Fruit fly (Drosophila melanogaster): ENCODE results near the gene CG13733.

Gene CG13733

DNA sequence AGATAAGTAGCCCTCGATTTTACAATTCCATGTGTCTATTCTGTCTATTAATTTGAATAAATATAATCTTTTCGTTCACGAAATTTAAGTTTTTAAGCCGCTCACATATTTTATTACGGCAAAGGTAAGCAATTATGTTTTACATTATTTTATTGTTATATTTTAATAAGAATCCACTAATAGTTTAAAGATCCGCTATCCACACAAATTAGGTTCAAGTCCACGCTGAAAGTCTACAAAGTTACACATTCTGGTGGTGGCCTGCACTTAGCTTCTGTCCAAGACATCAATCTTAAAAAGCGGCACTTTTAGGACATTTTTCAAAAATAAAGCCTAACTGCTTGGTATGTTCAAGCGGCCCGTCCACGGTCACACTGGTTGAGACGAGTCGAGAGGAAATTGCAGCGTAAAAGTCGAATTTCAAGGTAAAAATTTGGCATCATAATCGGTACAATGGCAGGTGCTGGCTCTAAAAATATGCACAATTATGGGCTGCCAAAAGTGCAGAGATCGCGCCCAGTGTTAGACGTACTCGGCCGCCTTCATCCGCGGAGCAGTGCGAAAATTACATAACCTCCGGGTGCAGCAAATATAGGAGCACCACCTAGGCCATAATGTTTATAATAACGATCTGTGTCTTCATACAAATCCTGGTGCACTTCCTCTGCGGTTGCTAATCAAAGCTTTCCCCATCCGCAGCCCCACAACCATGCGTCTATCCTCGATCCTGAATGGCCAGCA lies 3.8 kb downstream of the CG13733 start, which contains the start of the genes UQCR-Q and CG46525 (continued):
- TF ChIP-seq Antp (GFP tag; optimal IDR thresholded peaks at IDR 0.05) (no peak), CG10267 (tag; optimal IDR thresholded peaks at IDR 0.05) (peak; percentile 59), Dll (GFP tag; IDR thresholded peaks at IDR 0.05; ENCODE audit: partially characterized antibody) (0 out of 4 replicates have a peak, but pooled peaks have one; percentile 20), Bteb2 (GFP tag; optimal IDR thresholded peaks at IDR 0.05) (no peak), Xrp1 (GFP tag; IDR thresholded peaks at IDR 0.05) (no peak), CG10543 (GFP tag; optimal IDR thresholded peaks at IDR 0.05) (no peak), CG3995 (GFP tag; optimal IDR thresholded peaks at IDR 0.05) (no peak), danr (GFP tag; IDR thresholded peaks at IDR 0.05) (no peak), NFAT (GFP tag; IDR thresholded peaks at IDR 0.05) (0 out of 2 replicates have a peak, but pooled peaks have one; percentile 3), CG3163 (GFP tag; optimal IDR thresholded peaks at IDR 0.05) (no peak), Xbp1 (GFP tag; optimal IDR thresholded peaks at IDR 0.05) (peak; percentile 20), CG1832 (GFP tag; optimal IDR thresholded peaks at IDR 0.05) (no peak), so (GFP tag; IDR thresholded peaks at IDR 0.05) (no peak), CG5245 (GFP tag; optimal IDR thresholded peaks at IDR 0.05) (no peak), gem (tag; optimal IDR thresholded peaks at IDR 0.05) (no peak), Dbx (GFP tag; IDR thresholded peaks at IDR 0.05) (no peak), CG12155 (GFP tag; optimal IDR thresholded peaks at IDR 0.05) (no peak), Ets97D (GFP tag; optimal IDR thresholded peaks at IDR 0.05) (peak; percentile 81), pnt (GFP tag; optimal IDR thresholded peaks at IDR 0.05) (no peak), ERR (GFP tag; optimal IDR thresholded peaks at IDR 0.05) (no peak), CG3847 (GFP tag; IDR thresholded peaks at IDR 0.05) (peak; percentile 18; the same call in 1 of the 2 replicates), dan (GFP tag; IDR thresholded peaks at IDR 0.05) (no peak), H15 (GFP tag; IDR thresholded peaks at IDR 0.05) (no peak), Ada2b (GFP tag; IDR thresholded peaks at IDR 0.05) (no peak), CG12071 (GFP tag; optimal IDR thresholded peaks at IDR 0.05) (no peak), ap (GFP tag; IDR thresholded peaks at IDR 0.05) (no peak), Lpt (GFP tag; optimal IDR thresholded peaks at IDR 0.05) (no peak), D19B (GFP tag; optimal IDR thresholded peaks at IDR 0.05) (no peak), CG11456 (GFP tag; IDR thresholded peaks at IDR 0.05) (no peak), Spps (tag; optimal IDR thresholded peaks at IDR 0.05) (no peak), CG1024 (GFP tag; IDR thresholded peaks at IDR 0.05) (no peak), sna (GFP tag; IDR thresholded peaks at IDR 0.05; ENCODE audit: partially characterized antibody) (no peak), Mad (GFP tag; optimal IDR thresholded peaks at IDR 0.05) (peak; percentile 15), pita (GFP tag; optimal IDR thresholded peaks at IDR 0.05) (peak; percentile 96), C15 (GFP tag; IDR thresholded peaks at IDR 0.05) (no peak), zen2 (GFP tag; IDR thresholded peaks at IDR 0.05; ENCODE audit: partially characterized antibody) (no peak), Nf-YA (GFP tag; IDR thresholded peaks at IDR 0.05) (no peak), CG11695 (GFP tag; IDR thresholded peaks at IDR 0.05) (no peak), CG4404 (GFP tag; IDR thresholded peaks at IDR 0.05) (no peak), CG1603 (tag; optimal IDR thresholded peaks at IDR 0.05) (peak; percentile 72), toy (GFP tag; IDR thresholded peaks at IDR 0.05) (no peak), Hr3 (GFP tag; optimal IDR thresholded peaks at IDR 0.05) (no peak), CG2116 (GFP tag; optimal IDR thresholded peaks at IDR 0.05) (peak; percentile 79), pzg (GFP tag; optimal IDR thresholded peaks at IDR 0.05) (peak; percentile 97), Kr (GFP tag; optimal IDR thresholded peaks at IDR 0.05) (no peak), CG17359 (tag; optimal IDR thresholded peaks at IDR 0.05) (no peak), CG16863 (GFP tag; optimal IDR thresholded peaks at IDR 0.05) (no peak), crol (GFP tag; IDR thresholded peaks at IDR 0.05) (no peak), HLH3B (GFP tag; IDR thresholded peaks at IDR 0.05) (no peak), Hand (GFP tag; optimal IDR thresholded peaks at IDR 0.05) (no peak), MBD-R2 (GFP tag; IDR thresholded peaks at IDR 0.05) (peak; percentile 44)
